Comparison of ENCODE assay signal across 1 fruit fly cellular context in genomic region chr2L:8514748-8515147, dm6.
A peak's percentile ranks its signal among the peaks of the same experiment; 100 is the strongest.
TF ChIP-seq lines count a peak whose summit lies in the region.

TSS of gene CG13097 (minus strand) at chr2L:8514868.
TSS of gene PIG-U (plus strand) at chr2L:8515096.

TF ChIP-seq in whole organism, embryonic, 481 proteins besides CTCF, POLR2A, EP300 and RAD21 (continued from another document and continues in another):
- TF ChIP-seq CG1647 (GFP tag; optimal IDR thresholded peaks at IDR 0.05; lab: Kevin White, UChicago) (peak; percentile 84), H2.0 (GFP tag; IDR thresholded peaks at IDR 0.05; lab: Robert Waterston, UW) (peak; percentile 79), CG17361 (GFP tag; IDR thresholded peaks at IDR 0.05; lab: Robert Waterston, UW) (peak; percentile 80), cwo (GFP tag; optimal IDR thresholded peaks at IDR 0.05; lab: Kevin White, UChicago) (peak; percentile 70), ftz-f1 (GFP tag; optimal IDR thresholded peaks at IDR 0.05; lab: Kevin White, UChicago) (no peak), CoRest (tag; optimal IDR thresholded peaks at IDR 0.05; lab: Kevin White, UChicago) (peak; percentile 84), en (GFP tag; optimal IDR thresholded peaks at IDR 0.05; lab: Kevin White, UChicago) (no peak), tin (GFP tag; optimal IDR thresholded peaks at IDR 0.05; lab: Kevin White, UChicago) (peak; percentile 88), CG14710 (tag; optimal IDR thresholded peaks at IDR 0.05; lab: Kevin White, UChicago) (peak; percentile 89), CG13424 (tag; optimal IDR thresholded peaks at IDR 0.05; lab: Kevin White, UChicago) (peak; percentile 86), ttk (GFP tag; IDR thresholded peaks at IDR 0.05; lab: Robert Waterston, UW) (peak; percentile 50), CG10321 (GFP tag; IDR thresholded peaks at IDR 0.05; lab: Robert Waterston, UW) (peak; percentile 40; the same call in 1 of the 2 replicates), CHES-1-like (GFP tag; optimal IDR thresholded peaks at IDR 0.05; lab: Kevin White, UChicago) (peak; percentile 81), Nf-YB (GFP tag; optimal IDR thresholded peaks at IDR 0.05; lab: Kevin White, UChicago) (peak; percentile 44), Oli (tag; optimal IDR thresholded peaks at IDR 0.05; lab: Kevin White, UChicago) (peak; percentile 57), CG11696 (GFP tag; IDR thresholded peaks at IDR 0.05; lab: Robert Waterston, UW) (0 out of 2 replicates have a peak, but pooled peaks have one; percentile 24), dpn (GFP tag; optimal IDR thresholded peaks at IDR 0.05; lab: Kevin White, UChicago) (peak; percentile 83 to 89), ken (GFP tag; IDR thresholded peaks at IDR 0.05; lab: Robert Waterston, UW) (peak; percentile 84; the same call in 2 of the 3 replicates), Rx (GFP tag; IDR thresholded peaks at IDR 0.05; lab: Robert Waterston, UW) (peak; percentile 59; the same call in 1 of the 2 replicates), CG11456 (GFP tag; IDR thresholded peaks at IDR 0.05; lab: Robert Waterston, UW) (peak; percentile 74; the same call in 2 of the 3 replicates), cg (GFP tag; optimal IDR thresholded peaks at IDR 0.05; lab: Kevin White, UChicago) (no peak), disco-r (GFP tag; optimal IDR thresholded peaks at IDR 0.05; lab: Kevin White, UChicago) (peak; percentile 30), Mes4 (GFP tag; optimal IDR thresholded peaks at IDR 0.05; lab: Kevin White, UChicago) (peak; percentile 12), Deaf1 (tag; optimal IDR thresholded peaks at IDR 0.05; lab: Kevin White, UChicago) (peak; percentile 35), crp (GFP tag; optimal IDR thresholded peaks at IDR 0.05; lab: Kevin White, UChicago) (peak; percentile 22 to 88), knrl (GFP tag; IDR thresholded peaks at IDR 0.05; lab: Robert Waterston, UW; ENCODE audit: partially characterized antibody) (peak; percentile 95), mirr (GFP tag; optimal IDR thresholded peaks at IDR 0.05; lab: Kevin White, UChicago) (peak; percentile 23), Ada2b (GFP tag; IDR thresholded peaks at IDR 0.05; lab: Robert Waterston, UW) (peak; percentile 82), CG6791 (GFP tag; IDR thresholded peaks at IDR 0.05; lab: Robert Waterston, UW; ENCODE audit: partially characterized antibody) (peak; percentile 86), CG10654 (GFP tag; optimal IDR thresholded peaks at IDR 0.05; lab: Kevin White, UChicago) (peak; percentile 79), Antp (GFP tag; optimal IDR thresholded peaks at IDR 0.05; lab: Kevin White, UChicago) (peak; percentile 64), nom (GFP tag; optimal IDR thresholded peaks at IDR 0.05; lab: Kevin White, UChicago) (no peak), D (optimal IDR thresholded peaks at IDR 0.05; lab: Kevin White, UChicago) (no peak), D (GFP tag; optimal IDR thresholded peaks at IDR 0.05; lab: Kevin White, UChicago) (no peak), CG5245 (GFP tag; optimal IDR thresholded peaks at IDR 0.05; lab: Kevin White, UChicago) (peak; percentile 58), lmd (GFP tag; IDR thresholded peaks at IDR 0.05; lab: Robert Waterston, UW) (peak; percentile 72), CG8281 (tag; optimal IDR thresholded peaks at IDR 0.05; lab: Kevin White, UChicago) (no peak), pfk (GFP tag; optimal IDR thresholded peaks at IDR 0.05; lab: Kevin White, UChicago) (peak; percentile 8), dati (GFP tag; IDR thresholded peaks at IDR 0.05; lab: Robert Waterston, UW) (no peak), CG9797 (GFP tag; optimal IDR thresholded peaks at IDR 0.05; lab: Kevin White, UChicago) (peak; percentile 43), HLH3B (GFP tag; IDR thresholded peaks at IDR 0.05; lab: Robert Waterston, UW) (peak; percentile 67; the same call in 1 of the 2 replicates), hkb (optimal IDR thresholded peaks at IDR 0.05; lab: Kevin White, UChicago) (no peak), hkb (GFP tag; IDR thresholded peaks at IDR 0.05; lab: Robert Waterston, UW) (peak; percentile 75), bab2 (GFP tag; optimal IDR thresholded peaks at IDR 0.05; lab: Kevin White, UChicago) (peak; percentile 84), CG2202 (tag; optimal IDR thresholded peaks at IDR 0.05; lab: Kevin White, UChicago) (peak; percentile 55), HmgD (GFP tag; optimal IDR thresholded peaks at IDR 0.05; lab: Kevin White, UChicago) (no peak), yki (optimal IDR thresholded peaks at IDR 0.05; lab: Kevin White, UChicago) (no peak), tll (GFP tag; optimal IDR thresholded peaks at IDR 0.05; lab: Kevin White, UChicago) (no peak), CG18476 (GFP tag; optimal IDR thresholded peaks at IDR 0.05; lab: Kevin White, UChicago) (peak; percentile 86), CG9609 (GFP tag; optimal IDR thresholded peaks at IDR 0.05; lab: Kevin White, UChicago) (peak; percentile 78), stwl (tag; optimal IDR thresholded peaks at IDR 0.05; lab: Kevin White, UChicago) (peak; percentile 74), sisA (GFP tag; IDR thresholded peaks at IDR 0.05; lab: Robert Waterston, UW) (peak; percentile 76), scrt (GFP tag; optimal IDR thresholded peaks at IDR 0.05; lab: Kevin White, UChicago) (peak; percentile 66), Atf-2 (GFP tag; optimal IDR thresholded peaks at IDR 0.05; lab: Kevin White, UChicago) (peak; percentile 68), gt (GFP tag; IDR thresholded peaks at IDR 0.05; lab: Robert Waterston, UW) (no peak), sima (GFP tag; optimal IDR thresholded peaks at IDR 0.05; lab: Kevin White, UChicago) (peak; percentile 38), Scr (GFP tag; IDR thresholded peaks at IDR 0.05; lab: Robert Waterston, UW; ENCODE audit: partially characterized antibody) (peak; percentile 96), CG10431 (GFP tag; optimal IDR thresholded peaks at IDR 0.05; lab: Kevin White, UChicago) (peak; percentile 34), Sry-β (GFP tag; optimal IDR thresholded peaks at IDR 0.05; lab: Kevin White, UChicago) (peak; percentile 55), Opbp (GFP tag; IDR thresholded peaks at IDR 0.05; lab: Robert Waterston, UW; ENCODE audit: partially characterized antibody) (peak; percentile 79), chm (GFP tag; IDR thresholded peaks at IDR 0.05; lab: Robert Waterston, UW) (peak; percentile 74), amos (GFP tag; IDR thresholded peaks at IDR 0.05; lab: Robert Waterston, UW; ENCODE audit: partially characterized antibody) (peak; percentile 85), CG10543 (GFP tag; optimal IDR thresholded peaks at IDR 0.05; lab: Kevin White, UChicago) (peak; percentile 70), CG17186 (GFP tag; optimal IDR thresholded peaks at IDR 0.05; lab: Kevin White, UChicago) (peak; percentile 26), tx (GFP tag; optimal IDR thresholded peaks at IDR 0.05; lab: Kevin White, UChicago) (peak; percentile 81), Elba2 (GFP tag; optimal IDR thresholded peaks at IDR 0.05; lab: Kevin White, UChicago) (no peak), Bgb (GFP tag; IDR thresholded peaks at IDR 0.05; lab: Robert Waterston, UW; ENCODE audit: partially characterized antibody) (peak; percentile 85), CG30431 (GFP tag; optimal IDR thresholded peaks at IDR 0.05; lab: Kevin White, UChicago) (no peak), Fer3 (tag; optimal IDR thresholded peaks at IDR 0.05; lab: Kevin White, UChicago) (peak; percentile 77), ab (GFP tag; optimal IDR thresholded peaks at IDR 0.05; lab: Kevin White, UChicago) (no peak), ro (GFP tag; IDR thresholded peaks at IDR 0.05; lab: Robert Waterston, UW) (no peak), CG2116 (GFP tag; optimal IDR thresholded peaks at IDR 0.05; lab: Kevin White, UChicago) (peak; percentile 92), insv (GFP tag; optimal IDR thresholded peaks at IDR 0.05; lab: Kevin White, UChicago) (peak in 1 of 2 experiments; percentile 13), CG9437 (GFP tag; optimal IDR thresholded peaks at IDR 0.05; lab: Kevin White, UChicago) (peak; percentile 46), CG12219 (GFP tag; optimal IDR thresholded peaks at IDR 0.05; lab: Kevin White, UChicago) (no peak), CG16779 (GFP tag; IDR thresholded peaks at IDR 0.05; lab: Robert Waterston, UW) (no peak), lab (GFP tag; optimal IDR thresholded peaks at IDR 0.05; lab: Kevin White, UChicago) (no peak), CG8765 (GFP tag; IDR thresholded peaks at IDR 0.05; lab: Robert Waterston, UW) (peak; percentile 71), pb (GFP tag; optimal IDR thresholded peaks at IDR 0.05; lab: Kevin White, UChicago) (peak; percentile 10), Dref (GFP tag; IDR thresholded peaks at IDR 0.05; lab: Robert Waterston, UW) (peak; percentile 79), gcm2 (GFP tag; optimal IDR thresholded peaks at IDR 0.05; lab: Kevin White, UChicago) (no peak), gem (tag; optimal IDR thresholded peaks at IDR 0.05; lab: Kevin White, UChicago) (peak; percentile 88), CG18764 (GFP tag; optimal IDR thresholded peaks at IDR 0.05; lab: Kevin White, UChicago) (peak; percentile 76), CG13894 (tag; optimal IDR thresholded peaks at IDR 0.05; lab: Kevin White, UChicago) (peak; percentile 86), eyg (GFP tag; optimal IDR thresholded peaks at IDR 0.05; lab: Kevin White, UChicago) (no peak), fru (optimal IDR thresholded peaks at IDR 0.05; lab: Kevin White, UChicago) (no peak), H15 (GFP tag; IDR thresholded peaks at IDR 0.05; lab: Robert Waterston, UW) (peak; percentile 77; the same call in 2 of the 3 replicates), CrebB (tag; optimal IDR thresholded peaks at IDR 0.05; lab: Kevin White, UChicago) (peak; percentile 30), Hr78 (GFP tag; optimal IDR thresholded peaks at IDR 0.05; lab: Kevin White, UChicago) (no peak), CG17802 (tag; optimal IDR thresholded peaks at IDR 0.05; lab: Kevin White, UChicago) (no peak), CG12071 (GFP tag; optimal IDR thresholded peaks at IDR 0.05; lab: Kevin White, UChicago) (no peak), CG3726 (GFP tag; IDR thresholded peaks at IDR 0.05; lab: Robert Waterston, UW) (no peak), Bdp1 (GFP tag; optimal IDR thresholded peaks at IDR 0.05; lab: Kevin White, UChicago) (peak; percentile 69), CG17328 (GFP tag; IDR thresholded peaks at IDR 0.05; lab: Robert Waterston, UW) (peak; percentile 81), CG2199 (GFP tag; IDR thresholded peaks at IDR 0.05; lab: Robert Waterston, UW) (0 out of 3 replicates have a peak, but pooled peaks have one; percentile 10), bigmax (GFP tag; optimal IDR thresholded peaks at IDR 0.05; lab: Kevin White, UChicago) (no peak), Hr3 (GFP tag; optimal IDR thresholded peaks at IDR 0.05; lab: Kevin White, UChicago) (peak; percentile 77), CG2678 (tag; optimal IDR thresholded peaks at IDR 0.05; lab: Kevin White, UChicago) (no peak), gsb (GFP tag; IDR thresholded peaks at IDR 0.05; lab: Robert Waterston, UW) (no peak), CG2712 (tag; optimal IDR thresholded peaks at IDR 0.05; lab: Kevin White, UChicago) (peak; percentile 90), Vsx1 (GFP tag; optimal IDR thresholded peaks at IDR 0.05; lab: Kevin White, UChicago) (peak; percentile 69), CG7357 (GFP tag; IDR thresholded peaks at IDR 0.05; lab: Robert Waterston, UW) (peak; percentile 52; the same call in 1 of the 3 replicates), grn (GFP tag; optimal IDR thresholded peaks at IDR 0.05; lab: Kevin White, UChicago) (no peak), Usf (GFP tag; optimal IDR thresholded peaks at IDR 0.05; lab: Kevin White, UChicago) (peak; percentile 20), tna (GFP tag; IDR thresholded peaks at IDR 0.05; lab: Robert Waterston, UW; ENCODE audit: partially characterized antibody) (peak; percentile 75; the same call in 1 of the 2 replicates), unpg (GFP tag; optimal IDR thresholded peaks at IDR 0.05; lab: Kevin White, UChicago) (no peak), zfh1 (GFP tag; IDR thresholded peaks at IDR 0.05; lab: Robert Waterston, UW) (peak; percentile 84), z (GFP tag; IDR thresholded peaks at IDR 0.05; lab: Robert Waterston, UW) (no peak), CG3838 (GFP tag; optimal IDR thresholded peaks at IDR 0.05; lab: Kevin White, UChicago) (peak; percentile 29), CG9215 (GFP tag; IDR thresholded peaks at IDR 0.05; lab: Robert Waterston, UW) (peak; percentile 72), ssp (GFP tag; IDR thresholded peaks at IDR 0.05; lab: Robert Waterston, UW) (peak; percentile 74), chinmo (GFP tag; IDR thresholded peaks at IDR 0.05; lab: Robert Waterston, UW; ENCODE audit: partially characterized antibody) (no peak), Six4 (GFP tag; optimal IDR thresholded peaks at IDR 0.05; lab: Kevin White, UChicago) (peak; percentile 74), CG8359 (GFP tag; optimal IDR thresholded peaks at IDR 0.05; lab: Kevin White, UChicago; ENCODE audit: borderline replicate concordance) (no peak), CG6254 (GFP tag; optimal IDR thresholded peaks at IDR 0.05; lab: Kevin White, UChicago) (no peak), CG15696 (tag; optimal IDR thresholded peaks at IDR 0.05; lab: Kevin White, UChicago) (peak; percentile 83), az2 (GFP tag; optimal IDR thresholded peaks at IDR 0.05; lab: Kevin White, UChicago) (peak; percentile 84), CG10147 (GFP tag; optimal IDR thresholded peaks at IDR 0.05; lab: Kevin White, UChicago) (peak; percentile 80), pum (GFP tag; optimal IDR thresholded peaks at IDR 0.05; lab: Kevin White, UChicago) (peak; percentile 74), NFAT (GFP tag; IDR thresholded peaks at IDR 0.05; lab: Robert Waterston, UW) (peak; percentile 66), CG13287 (GFP tag; IDR thresholded peaks at IDR 0.05; lab: Robert Waterston, UW; ENCODE audit: partially characterized antibody) (peak; percentile 98), CG4707 (GFP tag; optimal IDR thresholded peaks at IDR 0.05; lab: Kevin White, UChicago) (no peak), bcd (GFP tag; optimal IDR thresholded peaks at IDR 0.05; lab: Kevin White, UChicago) (no peak), CG9932 (GFP tag; IDR thresholded peaks at IDR 0.05; lab: Robert Waterston, UW) (peak; percentile 92), Ssrp (tag; optimal IDR thresholded peaks at IDR 0.05; lab: Kevin White, UChicago) (peak; percentile 63), CG11560 (tag; IDR thresholded peaks at IDR 0.05; lab: Robert Waterston, UW) (0 out of 3 replicates have a peak, but pooled peaks have one; percentile 50), maf-S (GFP tag; optimal IDR thresholded peaks at IDR 0.05; lab: Kevin White, UChicago) (peak; percentile 71), CG3407 (GFP tag; optimal IDR thresholded peaks at IDR 0.05; lab: Kevin White, UChicago) (peak; percentile 53), zen2 (GFP tag; IDR thresholded peaks at IDR 0.05; lab: Robert Waterston, UW; ENCODE audit: partially characterized antibody) (peak; percentile 83; the same call in 2 of the 3 replicates)
